Fruit fly (Drosophila melanogaster): ENCODE results near the gene CG7582.

CG7582 gene

DNA sequence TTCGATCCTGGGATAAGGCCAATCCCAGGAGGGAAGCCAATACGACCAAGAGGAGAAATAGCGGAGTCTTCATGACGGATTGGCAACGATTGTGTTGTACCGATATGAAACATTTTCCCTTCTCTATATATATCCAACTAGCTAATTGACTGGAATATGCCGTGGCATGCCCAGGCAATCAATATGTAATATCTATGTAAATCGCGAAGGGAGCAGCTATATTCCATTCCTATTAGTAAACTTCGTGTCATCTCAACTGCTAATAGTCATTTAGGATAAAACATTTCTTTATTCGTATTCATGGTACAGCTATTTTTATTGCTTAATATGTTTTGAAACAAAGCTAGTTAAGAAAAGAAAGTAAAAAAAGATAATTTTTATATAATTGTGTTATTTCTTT, 33.2 kb upstream of the CG7582 start, which contains the start of gene Dup99B:
Gene Dup99B, minus strand, starts transcription at position 101 of the 400 bp plus-strand sequence.
- TF ChIP-seq br (GFP tag; optimal IDR thresholded peaks at IDR 0.05): no peak
- TF ChIP-seq dl (GFP tag; optimal IDR thresholded peaks at IDR 0.05; ENCODE audit: insufficient read depth in 1 of 2, partially characterized antibody in 2 of 2): no peak
- TF ChIP-seq Jra (GFP tag; optimal IDR thresholded peaks at IDR 0.05): no peak

DNA sequence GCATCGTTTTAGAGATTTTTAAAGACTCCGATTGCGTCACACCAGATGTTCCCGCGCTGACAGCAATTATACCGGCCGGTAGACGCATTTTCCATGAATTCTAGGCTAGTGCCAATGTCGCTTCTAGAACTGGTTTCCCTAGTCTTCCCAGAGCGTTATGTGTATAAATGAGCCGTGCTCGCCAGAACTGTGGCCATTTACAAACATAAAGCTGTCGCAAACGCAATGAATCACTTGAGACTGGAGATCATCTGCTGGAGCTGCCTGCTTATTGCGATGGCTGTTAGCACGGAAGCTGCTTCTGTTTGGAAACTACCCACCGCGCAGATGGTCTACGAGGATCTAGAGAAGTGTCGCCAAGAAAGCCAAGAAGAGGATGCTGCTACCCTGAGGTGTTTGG, 32.2 kb upstream of the CG7582 start, which contains the start of gene Obp99d:
Gene Obp99d, plus strand, starts transcription at position 192 of the 400 bp plus-strand sequence.
- no peak for TF ChIP-seq dsf (GFP tag; optimal IDR thresholded peaks at IDR 0.05; ENCODE audit: borderline replicate concordance)
- TF ChIP-seq Mio (GFP tag; optimal IDR thresholded peaks at IDR 0.05): no peak
- no peak for TF ChIP-seq N (GFP tag; optimal IDR thresholded peaks at IDR 0.05)
- TF ChIP-seq rgr (GFP tag; optimal IDR thresholded peaks at IDR 0.05): no peak

DNA sequence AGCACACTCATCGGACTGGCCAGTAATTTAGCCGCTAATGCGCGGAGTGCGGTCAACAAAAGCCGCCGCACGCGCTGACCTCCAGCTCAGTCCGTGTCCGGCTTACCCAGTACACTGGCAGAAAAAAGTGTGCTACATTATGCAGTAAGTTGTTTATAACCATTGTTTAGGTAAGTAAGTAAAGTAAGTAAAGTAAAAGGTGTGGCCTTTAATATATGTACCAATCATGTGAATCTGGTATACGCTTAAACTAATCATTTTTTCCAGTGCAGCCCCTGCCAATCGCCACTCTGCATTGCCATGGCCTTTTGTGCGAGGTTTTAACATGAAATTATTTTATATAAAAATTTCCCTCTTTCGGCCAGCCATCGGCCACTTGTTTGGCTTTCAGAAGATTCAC, 29.4 kb upstream of the CG7582 start:
- TF ChIP-seq dmrt93B (GFP tag; optimal IDR thresholded peaks at IDR 0.05) (no peak), CG9705 (GFP tag; optimal IDR thresholded peaks at IDR 0.05) (no peak), GATAd (GFP tag; optimal IDR thresholded peaks at IDR 0.05) (no peak), psq (GFP tag; optimal IDR thresholded peaks at IDR 0.05) (no peak), tai (GFP tag; optimal IDR thresholded peaks at IDR 0.05) (no peak), Dfd (GFP tag; optimal IDR thresholded peaks at IDR 0.05) (no peak), Abd-B (GFP tag; optimal IDR thresholded peaks at IDR 0.05) (no peak), jim (GFP tag; optimal IDR thresholded peaks at IDR 0.05) (no peak), N (GFP tag; optimal IDR thresholded peaks at IDR 0.05) (no peak), pan (optimal IDR thresholded peaks at IDR 0.05) (no peak), h (GFP tag; optimal IDR thresholded peaks at IDR 0.05) (no peak), ey (GFP tag; optimal IDR thresholded peaks at IDR 0.05) (no peak), Hr83 (GFP tag; optimal IDR thresholded peaks at IDR 0.05; ENCODE audit: poor library complexity, severe bottlenecking) (no peak), woc (GFP tag; optimal IDR thresholded peaks at IDR 0.05) (no peak), sage (GFP tag; optimal IDR thresholded peaks at IDR 0.05) (no peak), dl (GFP tag; optimal IDR thresholded peaks at IDR 0.05; ENCODE audit: insufficient read depth in 1 of 2, partially characterized antibody in 2 of 2) (no peak), rgr (GFP tag; optimal IDR thresholded peaks at IDR 0.05) (no peak)

DNA sequence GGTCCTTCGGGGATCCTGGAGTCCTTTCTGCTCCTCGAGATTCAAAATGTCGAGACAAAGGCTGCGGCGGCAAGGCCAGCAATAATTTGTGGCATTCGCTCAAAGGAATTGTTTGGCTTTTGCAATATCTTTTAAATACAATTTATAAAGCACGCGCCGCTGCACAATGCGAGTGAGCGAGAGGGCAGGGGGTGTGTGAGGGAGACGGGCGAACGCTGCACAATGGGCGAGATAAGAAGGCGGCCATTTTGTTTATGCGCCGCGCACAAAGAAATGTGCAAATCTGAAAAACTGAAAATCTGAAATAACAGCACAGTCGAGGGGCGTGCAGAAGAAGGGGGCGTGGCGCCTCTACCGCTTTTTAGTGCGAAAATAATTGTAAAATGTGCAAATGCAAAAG, 26.2 kb upstream of the CG7582 start:
- no peak for TF ChIP-seq Myc (optimal IDR thresholded peaks at IDR 0.05)
- TF ChIP-seq br (GFP tag; optimal IDR thresholded peaks at IDR 0.05): no peak
- no peak for TF ChIP-seq Sp1 (GFP tag; optimal IDR thresholded peaks at IDR 0.05)
- no peak for TF ChIP-seq dl (GFP tag; optimal IDR thresholded peaks at IDR 0.05; ENCODE audit: insufficient read depth in 1 of 2, partially characterized antibody in 2 of 2)
- no peak for TF ChIP-seq Hr78 (GFP tag; optimal IDR thresholded peaks at IDR 0.05)
- TF ChIP-seq Dif (GFP tag; optimal IDR thresholded peaks at IDR 0.05; ENCODE audit: partially characterized antibody): no peak
- TF ChIP-seq tai (GFP tag; optimal IDR thresholded peaks at IDR 0.05): no peak
- no peak for TF ChIP-seq HLH106 (tag; optimal IDR thresholded peaks at IDR 0.05)
- no peak for TF ChIP-seq woc (GFP tag; optimal IDR thresholded peaks at IDR 0.05)
- no peak for TF ChIP-seq Abd-B (GFP tag; optimal IDR thresholded peaks at IDR 0.05)
- TF ChIP-seq foxo (GFP tag; optimal IDR thresholded peaks at IDR 0.05): no peak
- TF ChIP-seq Hnf4 (GFP tag; optimal IDR thresholded peaks at IDR 0.05): no peak
- no peak for TF ChIP-seq brk (GFP tag; optimal IDR thresholded peaks at IDR 0.05)

DNA sequence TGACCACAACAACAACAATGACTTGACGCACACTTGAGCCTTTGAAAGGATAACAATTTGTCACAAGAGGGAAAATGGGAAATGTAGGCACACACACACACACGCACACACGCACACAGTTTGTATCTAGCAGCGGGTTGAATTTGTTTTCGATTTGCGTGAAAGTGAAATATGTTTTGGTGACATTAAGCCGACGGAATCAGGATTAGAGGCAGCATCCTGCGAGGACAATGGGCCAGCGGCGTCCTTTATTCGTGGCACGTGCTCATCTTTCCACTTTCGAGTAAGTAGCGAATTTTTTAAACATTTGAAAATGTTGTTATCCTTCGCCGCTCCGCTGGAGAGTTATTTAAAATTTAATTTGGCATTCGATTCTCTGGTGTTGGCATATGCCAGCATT, 25.2 kb upstream of the CG7582 start:
- TF ChIP-seq Sp1 (GFP tag; optimal IDR thresholded peaks at IDR 0.05): no peak
- no peak for TF ChIP-seq sage (GFP tag; optimal IDR thresholded peaks at IDR 0.05)
- no peak for TF ChIP-seq fru (GFP tag; optimal IDR thresholded peaks at IDR 0.05)
- no peak for TF ChIP-seq CrebA (GFP tag; optimal IDR thresholded peaks at IDR 0.05; ENCODE audit: borderline replicate concordance)
- no peak for TF ChIP-seq ey (GFP tag; optimal IDR thresholded peaks at IDR 0.05)
- TF ChIP-seq psq (GFP tag; optimal IDR thresholded peaks at IDR 0.05): no peak
- no peak for TF ChIP-seq Vsx2 (GFP tag; optimal IDR thresholded peaks at IDR 0.05; ENCODE audit: partially characterized antibody)
- TF ChIP-seq HLH106 (tag; optimal IDR thresholded peaks at IDR 0.05): no peak
